Worm (Caenorhabditis elegans): ENCODE results near the gene clc-1.

The clc-1 gene

ce11 chrX:11007393-11007792, 39.9 kb upstream of the clc-1 start:
- TF ChIP-seq egl-27 (tag; optimal IDR thresholded peaks at IDR 0.05) (no peak), nhr-77 (tag; optimal IDR thresholded peaks at IDR 0.05) (no peak), gmeb-1 (tag; optimal IDR thresholded peaks at IDR 0.05) (peak; percentile 3), skn-1 (tag; optimal IDR thresholded peaks at IDR 0.05) (no peak), ceh-16 (tag; optimal IDR thresholded peaks at IDR 0.05) (no peak), fos-1 (tag; optimal IDR thresholded peaks at IDR 0.05) (peak; percentile 75), elt-1 (tag; optimal IDR thresholded peaks at IDR 0.05) (no peak), ceh-82 (tag; optimal IDR thresholded peaks at IDR 0.05) (no peak), crh-2 (tag; optimal IDR thresholded peaks at IDR 0.05) (peak; percentile 23), alr-1 (tag; optimal IDR thresholded peaks at IDR 0.05) (no peak), sem-4 (tag; optimal IDR thresholded peaks at IDR 0.05) (no peak), ztf-11 (tag; optimal IDR thresholded peaks at IDR 0.05) (no peak), sma-9 (GFP tag; optimal IDR thresholded peaks at IDR 0.05) (peak; percentile 0), sma-9 (tag; optimal IDR thresholded peaks at IDR 0.05) (no peak), ztf-1 (GFP tag; conservative IDR thresholded peaks at IDR 0.05) (no peak), nhr-21 (tag; optimal IDR thresholded peaks at IDR 0.05) (no peak), snpc-4 (tag; optimal IDR thresholded peaks at IDR 0.05) (no peak), unc-39 (tag; optimal IDR thresholded peaks at IDR 0.05) (no peak)

- peak; percentile 4 for TF ChIP-seq sma-3 (GFP tag; optimal IDR thresholded peaks at IDR 0.05)
- TF ChIP-seq F13H6.1 (tag; optimal IDR thresholded peaks at IDR 0.05) = peak; percentile 15
- no peak for TF ChIP-seq zag-1 (tag; optimal IDR thresholded peaks at IDR 0.05)
- peak; percentile 90 for TF ChIP-seq fos-1 (tag; optimal IDR thresholded peaks at IDR 0.05)
- peak; percentile 37 for TF ChIP-seq sma-9 (GFP tag; optimal IDR thresholded peaks at IDR 0.05)
- no peak for TF ChIP-seq sma-9 (tag; optimal IDR thresholded peaks at IDR 0.05)
- no peak for TF ChIP-seq elt-1 (tag; optimal IDR thresholded peaks at IDR 0.05)
- no peak for TF ChIP-seq elt-3 (tag; optimal IDR thresholded peaks at IDR 0.05)
Observed at ce11 chrX:11008052-11008451, 39.2 kb upstream of the clc-1 start, which contains the start of gene del-5. Gene del-5, minus strand, starts transcription at chrX:11008181.

DNA sequence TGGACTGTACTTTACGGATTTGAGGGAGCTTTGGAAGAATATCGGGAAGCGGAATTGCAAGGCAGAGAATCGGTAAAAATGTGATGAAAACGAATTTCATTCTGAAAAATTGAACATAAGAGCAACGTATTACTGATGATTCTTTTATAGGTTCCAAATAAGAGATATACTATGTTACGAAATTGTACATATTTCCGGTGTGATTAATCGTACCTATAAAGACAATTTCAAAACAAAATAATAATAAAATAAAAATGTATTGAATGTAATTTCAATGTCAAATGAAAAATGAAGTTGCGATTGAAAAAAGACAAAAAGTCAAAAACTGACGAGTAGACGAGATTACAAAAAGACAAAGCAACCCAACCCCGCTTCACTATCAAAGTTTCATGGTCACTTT, 38.3 kb upstream of the clc-1 start, which contains the start of gene ttr-31:
TSS of gene ttr-31 (minus strand) at position 101 of the 400 bp plus-strand sequence.
- TF ChIP-seq lin-13 (GFP tag; optimal IDR thresholded peaks at IDR 0.05) (no peak), aly-2 (tag; optimal IDR thresholded peaks at IDR 0.05) (no peak), ceh-82 (tag; optimal IDR thresholded peaks at IDR 0.05) (no peak), sma-9 (GFP tag; optimal IDR thresholded peaks at IDR 0.05) (no peak), sma-9 (tag; optimal IDR thresholded peaks at IDR 0.05) (no peak), lin-39 (tag; optimal IDR thresholded peaks at IDR 0.05) (no peak), mdl-1 (tag; optimal IDR thresholded peaks at IDR 0.05) (no peak), nhr-129 (tag; optimal IDR thresholded peaks at IDR 0.05) (no peak), ztf-11 (tag; optimal IDR thresholded peaks at IDR 0.05) (no peak), nhr-11 (tag; optimal IDR thresholded peaks at IDR 0.05) (no peak), peb-1 (tag; optimal IDR thresholded peaks at IDR 0.05) (no peak), lsy-2 (tag; optimal IDR thresholded peaks at IDR 0.05) (no peak), R02D3.7 (tag; optimal IDR thresholded peaks at IDR 0.05) (no peak), F13H6.1 (tag; optimal IDR thresholded peaks at IDR 0.05) (no peak), mab-5 (tag; optimal IDR thresholded peaks at IDR 0.05) (no peak), unc-55 (GFP tag; optimal IDR thresholded peaks at IDR 0.05) (no peak), nhr-21 (tag; optimal IDR thresholded peaks at IDR 0.05) (no peak), alr-1 (tag; optimal IDR thresholded peaks at IDR 0.05) (no peak), ztf-1 (GFP tag; conservative IDR thresholded peaks at IDR 0.05) (no peak)

- no peak for TF ChIP-seq blmp-1 (tag; optimal IDR thresholded peaks at IDR 0.05; ENCODE audit: insufficient read depth)
- no peak for TF ChIP-seq sem-4 (tag; optimal IDR thresholded peaks at IDR 0.05)
- TF ChIP-seq ZK546.5 (tag; optimal IDR thresholded peaks at IDR 0.05) = no peak
- TF ChIP-seq mab-5 (tag; optimal IDR thresholded peaks at IDR 0.05) = no peak
- no peak for TF ChIP-seq nhr-237 (tag; optimal IDR thresholded peaks at IDR 0.05)
- TF ChIP-seq lin-13 (GFP tag; optimal IDR thresholded peaks at IDR 0.05) = no peak
- no peak for TF ChIP-seq elt-3 (tag; optimal IDR thresholded peaks at IDR 0.05)
- no peak for TF ChIP-seq lsy-2 (tag; optimal IDR thresholded peaks at IDR 0.05)
- TF ChIP-seq lin-11 (tag; optimal IDR thresholded peaks at IDR 0.05) = no peak
- no peak for TF ChIP-seq unc-39 (tag; optimal IDR thresholded peaks at IDR 0.05)
- no peak for TF ChIP-seq alr-1 (tag; optimal IDR thresholded peaks at IDR 0.05)
- no peak for TF ChIP-seq nhr-12 (tag; optimal IDR thresholded peaks at IDR 0.05)
- no peak for TF ChIP-seq nhr-25 (tag; optimal IDR thresholded peaks at IDR 0.05)
- no peak for TF ChIP-seq zag-1 (tag; optimal IDR thresholded peaks at IDR 0.05)
- no peak for TF ChIP-seq nhr-129 (tag; optimal IDR thresholded peaks at IDR 0.05)
- TF ChIP-seq nhr-11 (tag; optimal IDR thresholded peaks at IDR 0.05) = no peak
- TF ChIP-seq peb-1 (tag; optimal IDR thresholded peaks at IDR 0.05) = no peak
- no peak for TF ChIP-seq R02D3.7 (tag; optimal IDR thresholded peaks at IDR 0.05)
- TF ChIP-seq snpc-4 (tag; optimal IDR thresholded peaks at IDR 0.05) = no peak
Observed at ce11 chrX:11010565-11010964, 36.7 kb upstream of the clc-1 start, which contains the start of gene F58A3.4. Gene F58A3.4, minus strand, starts transcription at chrX:11010665.
